Worm (Caenorhabditis elegans): Measurements from ENCODE around the gene sta-2.

Gene sta-2

ce11 chrV:9789657-9790261, 48.8 kb downstream of the sta-2 start, which contains the start of gene ztf-7 (continued):
- TF ChIP-seq Y5F2A.4 (GFP tag; optimal IDR thresholded peaks at IDR 0.05) (no peak), F10B5.3 (tag; optimal IDR thresholded peaks at IDR 0.05) (peak; percentile 79), ama-1 (optimal IDR thresholded peaks at IDR 0.05) (peak; percentile 12), dpl-1 (GFP tag; optimal IDR thresholded peaks at IDR 0.05) (peak; percentile 87), lin-39 (tag; optimal IDR thresholded peaks at IDR 0.05) (no peak), mes-2 (tag; optimal IDR thresholded peaks at IDR 0.05; ENCODE audit: poor library complexity, severe bottlenecking) (peak; percentile 90), nhr-41 (GFP tag; IDR thresholded peaks at IDR 0.05) (peak; percentile 74), jun-1 (tag; optimal IDR thresholded peaks at IDR 0.05) (peak; percentile 69), unc-130 (GFP tag; optimal IDR thresholded peaks at IDR 0.05) (no peak), R02D3.7 (tag; optimal IDR thresholded peaks at IDR 0.05) (no peak), ceh-82 (tag; optimal IDR thresholded peaks at IDR 0.05) (no peak), daf-12 (tag; optimal IDR thresholded peaks at IDR 0.05) (no peak), gei-8 (GFP tag; optimal IDR thresholded peaks at IDR 0.05) (peak; percentile 88), nhr-48 (tag; optimal IDR thresholded peaks at IDR 0.05) (peak; percentile 92), mep-1 (tag; optimal IDR thresholded peaks at IDR 0.05) (peak; percentile 97), ZK337.2 (GFP tag; IDR thresholded peaks at IDR 0.05) (no peak; the same call in 1 of the 2 replicates), egl-27 (tag; optimal IDR thresholded peaks at IDR 0.05) (no peak), ces-1 (GFP tag; optimal IDR thresholded peaks at IDR 0.05) (no peak), mxl-2 (GFP tag; conservative IDR thresholded peaks at IDR 0.05) (peak; percentile 77), nhr-77 (tag; optimal IDR thresholded peaks at IDR 0.05) (peak; percentile 97), D1046.2 (GFP tag; IDR thresholded peaks at IDR 0.05) (peak; percentile 55; the same call in 1 of the 2 replicates), daf-16 (GFP tag; optimal IDR thresholded peaks at IDR 0.05) (peak; percentile 55 to 97), daf-16 (tag; optimal IDR thresholded peaks at IDR 0.05) (peak; percentile 80), lin-1 (GFP tag; IDR thresholded peaks at IDR 0.05) (peak; percentile 93), mdl-1 (tag; optimal IDR thresholded peaks at IDR 0.05) (peak; percentile 75 to 98), vab-7 (GFP tag; IDR thresholded peaks at IDR 0.05) (peak; percentile 80), unc-39 (tag; optimal IDR thresholded peaks at IDR 0.05) (no peak), snpc-1.2 (GFP tag; IDR thresholded peaks at IDR 0.05) (0 out of 2 replicates have a peak, but pooled peaks have one; percentile 18), mdt-29 (GFP tag; IDR thresholded peaks at IDR 0.05) (peak; percentile 95), F49E8.2 (tag; optimal IDR thresholded peaks at IDR 0.05; ENCODE audit: borderline replicate concordance) (peak; percentile 51), fos-1 (tag; optimal IDR thresholded peaks at IDR 0.05) (no peak), set-16 (GFP tag; IDR thresholded peaks at IDR 0.05) (no peak; the same call in 1 of the 2 replicates), F44E2.7 (GFP tag; IDR thresholded peaks at IDR 0.05) (no peak), snpc-4 (tag; optimal IDR thresholded peaks at IDR 0.05) (no peak), fkh-10 (GFP tag; optimal IDR thresholded peaks at IDR 0.05) (no peak), aly-2 (tag; optimal IDR thresholded peaks at IDR 0.05) (no peak), ceh-28 (tag; optimal IDR thresholded peaks at IDR 0.05) (no peak), T20F7.1 (GFP tag; optimal IDR thresholded peaks at IDR 0.05) (peak; percentile 91), unc-62 (GFP tag; optimal IDR thresholded peaks at IDR 0.05 in 1 of 2) (no peak), unc-62 (tag; optimal IDR thresholded peaks at IDR 0.05) (no peak), zip-11 (GFP tag; IDR thresholded peaks at IDR 0.05) (no peak), madf-9 (GFP tag; conservative IDR thresholded peaks at IDR 0.05) (peak; percentile 86), php-3 (GFP tag; IDR thresholded peaks at IDR 0.05) (peak; percentile 94), F26F4.8 (GFP tag; conservative IDR thresholded peaks at IDR 0.05) (no peak), aha-1 (tag) (peak; percentile 99), ceh-32 (tag; optimal IDR thresholded peaks at IDR 0.05; ENCODE audit: poor library complexity) (peak; percentile 44), ceh-44 (GFP tag; IDR thresholded peaks at IDR 0.05) (no peak), ztf-11 (tag; optimal IDR thresholded peaks at IDR 0.05) (no peak), hmg-1.1 (GFP tag; IDR thresholded peaks at IDR 0.05) (peak; percentile 91), lin-15B (tag; optimal IDR thresholded peaks at IDR 0.05) (no peak), dve-1 (tag; optimal IDR thresholded peaks at IDR 0.05; ENCODE audit: insufficient read depth) (peak; percentile 98), ceh-62 (tag; optimal IDR thresholded peaks at IDR 0.05) (no peak)

Measured in whole organism, L4 larva.